Worm (Caenorhabditis elegans): Measurements from ENCODE around the gene col-168.

col-168 gene

ce11 chrX:6323129-6323528, 3.1 kb upstream of the col-168 start, which contains the start of gene col-167:
TSS of gene col-167 (plus strand) at chrX:6323488.
- TF ChIP-seq nhr-43 (tag; optimal IDR thresholded peaks at IDR 0.05; ENCODE audit: poor library complexity, severe bottlenecking): no peak
- no peak for TF ChIP-seq egl-5 (tag; optimal IDR thresholded peaks at IDR 0.05)
- no peak for TF ChIP-seq nhr-77 (tag; optimal IDR thresholded peaks at IDR 0.05)
- peak; percentile 11 for TF ChIP-seq nfya-1 (tag; optimal IDR thresholded peaks at IDR 0.05; ENCODE audit: insufficient read depth)
- TF ChIP-seq hmg-11 (tag; optimal IDR thresholded peaks at IDR 0.05): no peak
- no peak for TF ChIP-seq skn-1 (tag; optimal IDR thresholded peaks at IDR 0.05)
- no peak for TF ChIP-seq nhr-28 (tag; optimal IDR thresholded peaks at IDR 0.05)
- TF ChIP-seq lin-39 (tag; optimal IDR thresholded peaks at IDR 0.05): no peak
- TF ChIP-seq ama-1 (optimal IDR thresholded peaks at IDR 0.05): no peak
- TF ChIP-seq nhr-23 (tag; optimal IDR thresholded peaks at IDR 0.05): peak; percentile 1
- no peak for TF ChIP-seq sea-2 (GFP tag; optimal IDR thresholded peaks at IDR 0.05)
- TF ChIP-seq nhr-12 (tag; optimal IDR thresholded peaks at IDR 0.05): no peak
- TF ChIP-seq daf-12 (tag; optimal IDR thresholded peaks at IDR 0.05): no peak
- TF ChIP-seq snpc-4 (tag; optimal IDR thresholded peaks at IDR 0.05): no peak
- TF ChIP-seq elt-3 (tag; optimal IDR thresholded peaks at IDR 0.05): no peak
- TF ChIP-seq nhr-25 (tag; optimal IDR thresholded peaks at IDR 0.05): peak; percentile 77
- TF ChIP-seq elt-2 (tag; optimal IDR thresholded peaks at IDR 0.05): no peak
- TF ChIP-seq R02D3.7 (tag; optimal IDR thresholded peaks at IDR 0.05): no peak
- no peak for TF ChIP-seq mdl-1 (tag; optimal IDR thresholded peaks at IDR 0.05)
- TF ChIP-seq lsy-12 (tag; optimal IDR thresholded peaks at IDR 0.05): no peak
- TF ChIP-seq elt-1 (tag; optimal IDR thresholded peaks at IDR 0.05): no peak

- TF ChIP-seq R02D3.7 (tag; optimal IDR thresholded peaks at IDR 0.05) (peak; percentile 31), ceh-28 (tag; optimal IDR thresholded peaks at IDR 0.05) (peak; percentile 35), tbx-2 (tag; optimal IDR thresholded peaks at IDR 0.05) (peak; percentile 14), aly-2 (tag; optimal IDR thresholded peaks at IDR 0.05) (peak; percentile 55)
These were observed 1.9 kb upstream of the col-168 start for ce11 chrX:6324124-6324893.

DNA sequence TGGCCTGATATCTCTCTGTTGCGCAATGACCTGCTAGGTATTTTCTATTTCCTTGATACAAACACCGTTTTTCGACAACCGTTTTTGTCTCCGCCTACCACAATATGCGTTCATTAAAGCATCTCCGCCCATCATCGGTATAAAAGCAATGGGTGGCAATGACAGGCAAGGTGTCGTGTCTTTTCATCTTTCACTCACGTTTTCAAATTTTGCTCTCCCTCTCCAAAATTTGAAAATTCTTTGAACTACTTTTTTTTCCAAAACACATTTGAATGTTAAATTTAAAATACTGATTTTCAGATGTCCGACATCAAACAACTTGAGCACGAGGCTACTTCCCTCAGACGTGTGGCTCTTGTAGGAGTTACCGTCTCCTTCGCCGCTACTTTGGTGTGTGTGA, 2.7 kb downstream of the col-168 start, which contains the start of gene col-169:
Gene col-169 (plus strand): TSS at position 301 of the 400 bp plus-strand sequence.
- TF ChIP-seq nhr-25 (tag; optimal IDR thresholded peaks at IDR 0.05) (no peak), elt-3 (tag; optimal IDR thresholded peaks at IDR 0.05) (peak in 1 of 3 experiments; percentile 24)

DNA sequence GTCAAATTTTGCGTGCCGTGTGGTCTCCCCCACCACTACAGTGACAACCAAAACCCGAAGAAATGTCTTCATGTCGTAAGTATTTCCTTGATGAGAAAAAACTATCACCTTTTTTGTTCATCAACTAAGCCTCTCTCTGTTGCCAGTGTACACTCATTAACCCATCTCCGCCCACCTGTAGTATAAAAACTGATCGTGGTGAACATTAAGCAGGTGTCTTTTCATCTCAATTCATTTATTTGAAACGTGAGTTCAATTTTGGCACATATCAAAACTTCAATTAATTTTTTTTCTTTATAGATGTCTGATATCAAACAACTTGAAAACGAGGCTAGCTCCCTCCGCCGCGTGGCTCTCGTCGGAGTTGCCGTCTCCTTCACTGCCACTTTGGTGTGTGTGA, 5.2 kb downstream of the col-168 start, which contains the start of gene col-170:
Gene col-170 (plus strand): TSS at position 301 of the 400 bp plus-strand sequence.
- no peak for TF ChIP-seq ama-1 (optimal IDR thresholded peaks at IDR 0.05)
- no peak for TF ChIP-seq pha-4 (tag; optimal IDR thresholded peaks at IDR 0.05)
- TF ChIP-seq ztf-4 (tag; optimal IDR thresholded peaks at IDR 0.05): no peak
- TF ChIP-seq nhr-12 (tag; optimal IDR thresholded peaks at IDR 0.05): no peak
- no peak for TF ChIP-seq nhr-76 (tag; optimal IDR thresholded peaks at IDR 0.05)
- TF ChIP-seq elt-3 (tag; optimal IDR thresholded peaks at IDR 0.05): no peak
- no peak for TF ChIP-seq ceh-16 (tag; optimal IDR thresholded peaks at IDR 0.05)
- TF ChIP-seq nhr-28 (tag; optimal IDR thresholded peaks at IDR 0.05): no peak
- TF ChIP-seq ceh-9 (tag; optimal IDR thresholded peaks at IDR 0.05): no peak
- TF ChIP-seq nhr-23 (tag; optimal IDR thresholded peaks at IDR 0.05): no peak
- no peak for TF ChIP-seq fkh-2 (tag; optimal IDR thresholded peaks at IDR 0.05)
- TF ChIP-seq nhr-11 (tag; optimal IDR thresholded peaks at IDR 0.05): no peak
- TF ChIP-seq fos-1 (tag; optimal IDR thresholded peaks at IDR 0.05): no peak
- no peak for TF ChIP-seq snpc-4 (tag; optimal IDR thresholded peaks at IDR 0.05)
- no peak for TF ChIP-seq unc-62 (GFP tag; optimal IDR thresholded peaks at IDR 0.05)
- TF ChIP-seq mml-1 (tag; optimal IDR thresholded peaks at IDR 0.05): no peak
- no peak for TF ChIP-seq ztf-11 (tag; optimal IDR thresholded peaks at IDR 0.05)
- TF ChIP-seq ceh-28 (tag; optimal IDR thresholded peaks at IDR 0.05): no peak
- no peak for TF ChIP-seq zag-1 (tag; optimal IDR thresholded peaks at IDR 0.05)
